Worm (Caenorhabditis elegans): Measurements from ENCODE around the gene sre-14.

ce11 chrIV:12215762-12216295 lies 45.4 kb downstream of the sre-14 start, which contains the start of gene phy-2:
- TF ChIP-seq odd-2 (tag; optimal IDR thresholded peaks at IDR 0.05) (no peak), dve-1 (tag; optimal IDR thresholded peaks at IDR 0.05) (no peak), nfya-1 (tag; optimal IDR thresholded peaks at IDR 0.05) (no peak), ref-2 (tag; optimal IDR thresholded peaks at IDR 0.05) (no peak), fkh-10 (GFP tag; optimal IDR thresholded peaks at IDR 0.05) (no peak)

All from whole organism, late embryonic.